Fruit fly (Drosophila melanogaster) whole organism, embryonic: ENCODE measurements around the gene Kua.

Experiments used
- Abd-B ChIP-seq: fragments of 200-800 bp; sonication (Bioruptor generic); optimal IDR thresholded peaks from 2 replicates; lab custom pipeline; 2018; ENCODE audit warnings: missing biosample characterization, mild to moderate bottlenecking, missing genetic modification characterization, moderate library complexity
- Blimp-1 ChIP-seq: fragments of 200-800 bp; sonication (Bioruptor generic); optimal IDR thresholded peaks from 3 replicates; lab custom pipeline; 2018; ENCODE audit warnings: missing biosample characterization, missing genetic modification characterization, mild to moderate bottlenecking, moderate library complexity, missing genetic modification reagents
- CG10462 ChIP-seq: fragments of 200-800 bp; sonication (Bioruptor generic); optimal IDR thresholded peaks from 2 replicates; lab custom pipeline; 2016; ENCODE audit warnings: missing biosample characterization, missing genetic modification characterization
- CG11456 ChIP-seq: fragments of 200-800 bp; sonication (Bioruptor generic); IDR thresholded peaks from 3 replicates; pipeline ENCODE4 v1.3.6; 2022; ENCODE audit warnings: missing biosample characterization, missing genetic modification characterization
- CG14014 ChIP-seq: fragments of 200-800 bp; sonication (Bioruptor generic); IDR thresholded peaks from 2 replicates; pipeline ENCODE4 v1.3.6; 2022; ENCODE audit warnings: missing biosample characterization, missing genetic modification characterization
- CG15073 ChIP-seq: fragments of 200-800 bp; sonication (Bioruptor generic); optimal IDR thresholded peaks from 2 replicates; lab custom pipeline; 2016; ENCODE audit warnings: missing biosample characterization, missing genetic modification characterization
- CG15479 ChIP-seq: fragments of 200-800 bp; sonication (Bioruptor generic); optimal IDR thresholded peaks from 3 replicates; lab custom pipeline; 2019; ENCODE audit warnings: missing biosample characterization, mild to moderate bottlenecking, missing genetic modification characterization, moderate library complexity
- CG17328 ChIP-seq: fragments of 200-800 bp; sonication (Bioruptor generic); IDR thresholded peaks from 2 replicates; pipeline ENCODE4 v1.3.6; 2022; ENCODE audit warnings: missing biosample characterization, missing genetic modification characterization
- CG18262 ChIP-seq: fragments of 200-800 bp; optimal IDR thresholded peaks from 3 replicates; lab custom pipeline; 2019; ENCODE audit warnings: missing biosample characterization, mild to moderate bottlenecking, missing genetic modification characterization, moderate library complexity
- CG1832 ChIP-seq: fragments of 200-800 bp; sonication (Bioruptor generic); optimal IDR thresholded peaks from 2 replicates; lab custom pipeline; 2017; ENCODE audit warnings: missing biosample characterization, mild to moderate bottlenecking, missing genetic modification characterization, inconsistent platforms
- CG30020 ChIP-seq: fragments of 200-800 bp; optimal IDR thresholded peaks from 2 replicates; lab custom pipeline; 2019; ENCODE audit warnings: missing biosample characterization, mild to moderate bottlenecking, missing genetic modification characterization, moderate library complexity
- CG31388 ChIP-seq: fragments of 200-800 bp; sonication (Bioruptor generic); optimal IDR thresholded peaks from 2 replicates; lab custom pipeline; 2016; ENCODE audit warnings: missing biosample characterization, missing genetic modification characterization
- CG32532 ChIP-seq: fragments of 200-800 bp; sonication (Bioruptor generic); IDR thresholded peaks from 2 replicates; pipeline ENCODE4 v1.3.6; 2022; ENCODE audit warnings: missing biosample characterization, missing genetic modification characterization
- CG34376 ChIP-seq: fragments of 200-800 bp; sonication (Bioruptor generic); optimal IDR thresholded peaks from 2 replicates; lab custom pipeline; 2018; ENCODE audit warnings: missing biosample characterization, mild to moderate bottlenecking, missing genetic modification characterization
- CG3995 ChIP-seq: fragments of 200-800 bp; sonication (Bioruptor generic); optimal IDR thresholded peaks from 3 replicates; lab custom pipeline; 2016; ENCODE audit warnings: missing biosample characterization, missing genetic modification characterization
- CG6654 ChIP-seq: fragments of 200-800 bp; sonication (Bioruptor generic); optimal IDR thresholded peaks from 2 replicates; lab custom pipeline; 2017; ENCODE audit warnings: missing biosample characterization, mild to moderate bottlenecking, missing genetic modification characterization
- CG6791 ChIP-seq: fragments of 200-800 bp; sonication (Bioruptor generic); IDR thresholded peaks from 3 replicates; pipeline ENCODE4 v1.3.6; 2022; ENCODE audit warnings: missing biosample characterization, missing genetic modification characterization; ENCODE audit not compliant: partially characterized antibody
- CG9215 ChIP-seq: fragments of 200-800 bp; sonication (Bioruptor generic); IDR thresholded peaks from 2 replicates; pipeline ENCODE4 v1.3.6; 2022; ENCODE audit warnings: missing biosample characterization, missing genetic modification characterization
- CG9437 ChIP-seq: fragments of 200-800 bp; sonication (Bioruptor generic); optimal IDR thresholded peaks from 2 replicates; lab custom pipeline; 2018; ENCODE audit warnings: missing biosample characterization, mild to moderate bottlenecking, missing genetic modification characterization
- Dip3 ChIP-seq: fragments of 200-800 bp; sonication (Bioruptor generic); optimal IDR thresholded peaks from 3 replicates; lab custom pipeline; 2016; ENCODE audit warnings: missing biosample characterization, missing genetic modification characterization
- Dll ChIP-seq: fragments of 200-800 bp; sonication (Bioruptor generic); IDR thresholded peaks from 4 replicates; pipeline ENCODE4 v1.3.6; 2022; ENCODE audit warnings: missing biosample characterization, missing genetic modification characterization; ENCODE audit not compliant: partially characterized antibody
- Drgx ChIP-seq: fragments of 200-800 bp; sonication (Bioruptor generic); IDR thresholded peaks from 2 replicates; pipeline ENCODE4 v1.3.6; 2022; ENCODE audit warnings: missing biosample characterization, missing genetic modification characterization
- E2f1 ChIP-seq: fragments of 200-800 bp; sonication (Bioruptor generic); IDR thresholded peaks from 2 replicates; pipeline ENCODE4 v1.3.6; 2022; ENCODE audit warnings: missing biosample characterization, missing genetic modification characterization
- E2f2 ChIP-seq: fragments of 200-800 bp; sonication (Bioruptor generic); IDR thresholded peaks from 2 replicates; pipeline ENCODE4 v1.3.6; 2022; ENCODE audit warnings: missing biosample characterization, missing genetic modification characterization
- HLH3B ChIP-seq: fragments of 200-800 bp; sonication (Bioruptor generic); IDR thresholded peaks from 2 replicates; pipeline ENCODE4 v1.3.6; 2022; ENCODE audit warnings: missing biosample characterization, missing genetic modification characterization
- Jarid2 ChIP-seq: fragments of 200-800 bp; sonication (Bioruptor generic); optimal IDR thresholded peaks from 3 replicates; lab custom pipeline; 2017; ENCODE audit warnings: mild to moderate bottlenecking, missing biosample characterization, missing genetic modification reagents, missing genetic modification characterization
- MBD-R2 ChIP-seq: fragments of 200-800 bp; sonication (Bioruptor generic); IDR thresholded peaks from 2 replicates; pipeline ENCODE4 v1.3.6; 2022; ENCODE audit warnings: missing biosample characterization, missing genetic modification characterization
- Meics ChIP-seq: fragments of 200-800 bp; sonication (Bioruptor generic); optimal IDR thresholded peaks from 2 replicates; lab custom pipeline; 2017; ENCODE audit warnings: missing biosample characterization, mild to moderate bottlenecking, missing genetic modification characterization
- Oaz ChIP-seq: fragments of 200-800 bp; sonication (Bioruptor generic); IDR thresholded peaks from 2 replicates; pipeline ENCODE4 v1.3.6; 2022; ENCODE audit warnings: missing biosample characterization, missing genetic modification characterization
- Scr ChIP-seq: fragments of 200-800 bp; sonication (Bioruptor generic); IDR thresholded peaks from 2 replicates; pipeline ENCODE4 v1.3.6; 2022; ENCODE audit warnings: missing biosample characterization, missing genetic modification characterization; ENCODE audit not compliant: partially characterized antibody
- ab ChIP-seq: fragments of 200-800 bp; sonication (Bioruptor generic); optimal IDR thresholded peaks from 2 replicates; lab custom pipeline; 2016; ENCODE audit warnings: missing biosample characterization, missing genetic modification characterization
- bsh ChIP-seq, 2 experiments: fragments of 200-800 bp; sonication (Bioruptor generic); optimal IDR thresholded peaks; 2 replicates each; lab custom pipeline; 2017 to 2018; ENCODE audit warnings: mild to moderate bottlenecking in 2 of 2, missing biosample characterization in 2 of 2, missing genetic modification characterization in 2 of 2, moderate library complexity in 1 of 2
- crc ChIP-seq: fragments of 200-800 bp; sonication (Bioruptor generic); optimal IDR thresholded peaks from 2 replicates; lab custom pipeline; 2016; ENCODE audit warnings: missing biosample characterization, missing genetic modification characterization
- da ChIP-seq: fragments of 200-800 bp; sonication (Bioruptor generic); optimal IDR thresholded peaks from 2 replicates; lab custom pipeline; 2016; ENCODE audit warnings: missing biosample characterization, missing genetic modification characterization
- disco-r ChIP-seq: fragments of 200-800 bp; sonication (Bioruptor generic); optimal IDR thresholded peaks from 2 replicates; lab custom pipeline; 2016; ENCODE audit warnings: missing biosample characterization, missing genetic modification characterization
- fd102C ChIP-seq: fragments of 200-800 bp; sonication (Bioruptor generic); optimal IDR thresholded peaks from 2 replicates; lab custom pipeline; 2018; ENCODE audit warnings: missing biosample characterization, mild to moderate bottlenecking, missing genetic modification characterization, moderate library complexity
- kay ChIP-seq: fragments of 200-800 bp; sonication (Bioruptor generic); optimal IDR thresholded peaks from 2 replicates; lab custom pipeline; 2016; ENCODE audit warnings: missing biosample characterization, missing genetic modification characterization
- maf-S ChIP-seq: fragments of 200-800 bp; sonication (Bioruptor generic); optimal IDR thresholded peaks from 2 replicates; lab custom pipeline; 2016; ENCODE audit warnings: missing biosample characterization, missing genetic modification characterization
- pb ChIP-seq: fragments of 200-800 bp; sonication (Bioruptor generic); optimal IDR thresholded peaks from 3 replicates; lab custom pipeline; 2016; ENCODE audit warnings: missing biosample characterization, missing genetic modification characterization
- peb ChIP-seq: fragments of 200-800 bp; sonication (Bioruptor generic); IDR thresholded peaks from 2 replicates; pipeline ENCODE4 v1.3.6; 2022; ENCODE audit warnings: missing biosample characterization, missing genetic modification characterization
- prd ChIP-seq, 3 experiments: fragments of >200 bp in 2 of 3; fragments of 200-800 bp in 1 of 3; sonication (Bioruptor generic) in 1 of 3; optimal IDR thresholded peaks in 2 of 3; IDR thresholded peaks in 1 of 3; 2 replicates in 2 of 3; 3 replicates in 1 of 3; pipeline versions ENCODE4 v1.3.6 to Lab custom; 2017 to 2022; ENCODE audit warnings: missing biosample characterization in 1 of 3, missing genetic modification characterization in 1 of 3
- tll ChIP-seq, 2 experiments: fragments of 200-800 bp in 1 of 2; fragments of >200 bp in 1 of 2; sonication (Bioruptor generic) in 1 of 2; optimal IDR thresholded peaks; 2 replicates each; lab custom pipeline; 2017 to 2019; ENCODE audit warnings: missing biosample characterization in 2 of 2, missing genetic modification characterization in 2 of 2, mild to moderate bottlenecking in 1 of 2, moderate library complexity in 1 of 2
- trem ChIP-seq: fragments of 200-800 bp; optimal IDR thresholded peaks from 3 replicates; lab custom pipeline; 2019; ENCODE audit warnings: missing biosample characterization, mild to moderate bottlenecking, missing genetic modification characterization, moderate library complexity
- tup ChIP-seq: fragments of 200-800 bp; sonication (Bioruptor generic); optimal IDR thresholded peaks from 2 replicates; lab custom pipeline; 2016; ENCODE audit warnings: missing biosample characterization, mild to moderate bottlenecking, missing genetic modification characterization, moderate library complexity
- vfl ChIP-seq: fragments of 200-800 bp; sonication (Bioruptor generic); optimal IDR thresholded peaks from 2 replicates; lab custom pipeline; 2016; ENCODE audit warnings: missing biosample characterization, missing genetic modification characterization
- vvl ChIP-seq: fragments of 200-800 bp; sonication (Bioruptor generic); IDR thresholded peaks from 2 replicates; pipeline ENCODE4 v1.3.6; 2022; ENCODE audit warnings: missing biosample characterization, missing genetic modification characterization
- wdn ChIP-seq: fragments of 200-800 bp; sonication (Bioruptor generic); IDR thresholded peaks from 2 replicates; pipeline ENCODE4 v1.3.6; 2022; ENCODE audit warnings: missing biosample characterization, missing genetic modification characterization
- zf30C ChIP-seq: fragments of 200-800 bp; sonication (Bioruptor generic); optimal IDR thresholded peaks from 3 replicates; lab custom pipeline; 2018; ENCODE audit warnings: missing biosample characterization, mild to moderate bottlenecking, missing genetic modification characterization

The Kua gene

dm6 chr2L:20086295-20087096 lies 10.9 kb upstream of the Kua start (continued):
- TF ChIP-seq fd102C (GFP tag; lab: Kevin White, UChicago): peak; percentile 43
- TF ChIP-seq CG6654 (GFP tag; lab: Kevin White, UChicago): peak; percentile 75
- peak; percentile 37 for TF ChIP-seq Abd-B (GFP tag; lab: Kevin White, UChicago)
- peak; percentile 80 for TF ChIP-seq Oaz (GFP tag; lab: Robert Waterston, UW)
- TF ChIP-seq zf30C (GFP tag; lab: Kevin White, UChicago): peak; percentile 68
- TF ChIP-seq Blimp-1 (GFP tag; lab: Kevin White, UChicago): peak; percentile 85
- peak; percentile 75 for TF ChIP-seq peb (GFP tag; lab: Robert Waterston, UW)
- TF ChIP-seq CG11456 (GFP tag; lab: Robert Waterston, UW): peak; percentile 88
- TF ChIP-seq da: peak; percentile 22
- TF ChIP-seq CG15073 (GFP tag; lab: Kevin White, UChicago): peak; percentile 40
- peak; percentile 92 for TF ChIP-seq CG17328 (GFP tag; lab: Robert Waterston, UW)
- TF ChIP-seq CG30020 (tag; lab: Kevin White, UChicago): no peak
- peak; percentile 78 for TF ChIP-seq E2f1
- TF ChIP-seq prd (optimal IDR thresholded peaks at IDR 0.05; lab: Kevin White, UChicago): no peak
- peak; percentile 91 for TF ChIP-seq prd (GFP tag; IDR thresholded peaks at IDR 0.05; lab: Robert Waterston, UW)
- TF ChIP-seq Dip3 (GFP tag; lab: Kevin White, UChicago): peak; percentile 31
- TF ChIP-seq vfl (GFP tag; lab: Kevin White, UChicago): peak; percentile 11
- TF ChIP-seq Dll (GFP tag; lab: Robert Waterston, UW): no peak
- TF ChIP-seq CG1832: no peak
- peak; percentile 63 for TF ChIP-seq Jarid2 (GFP tag; lab: Kevin White, UChicago)
- TF ChIP-seq CG10462 (GFP tag; lab: Kevin White, UChicago): peak; percentile 70
- TF ChIP-seq CG3995: peak; percentile 2
- TF ChIP-seq vvl: peak; percentile 92
- TF ChIP-seq CG9437 (GFP tag; lab: Kevin White, UChicago): peak; percentile 44
- TF ChIP-seq HLH3B (GFP tag; lab: Robert Waterston, UW): peak; percentile 84
- peak; percentile 62 for TF ChIP-seq pb (GFP tag; lab: Kevin White, UChicago)
- peak; percentile 58 for TF ChIP-seq crc (GFP tag; lab: Kevin White, UChicago)
- peak; percentile 71 for TF ChIP-seq trem (tag; lab: Kevin White, UChicago)
- peak; percentile 84 for TF ChIP-seq Meics (GFP tag; lab: Kevin White, UChicago)
- TF ChIP-seq kay (GFP tag; lab: Kevin White, UChicago): peak; percentile 71
- TF ChIP-seq disco-r (GFP tag; lab: Kevin White, UChicago): peak; percentile 71
- TF ChIP-seq CG34376 (GFP tag; lab: Kevin White, UChicago): peak; percentile 69
- no peak for TF ChIP-seq Scr
- no peak for TF ChIP-seq ab (GFP tag; lab: Kevin White, UChicago)
- TF ChIP-seq MBD-R2 (GFP tag; lab: Robert Waterston, UW): peak; percentile 47; the same call in 1 of the 2 replicates
- peak in 1 of 2 experiments; percentile 6 for TF ChIP-seq tll (GFP tag; optimal IDR thresholded peaks at IDR 0.05; lab: Kevin White, UChicago)
- TF ChIP-seq CG15479 (GFP tag; lab: Kevin White, UChicago): peak; percentile 89
- no peak for TF ChIP-seq CG31388 (GFP tag; lab: Kevin White, UChicago)
- TF ChIP-seq Drgx (GFP tag; lab: Robert Waterston, UW): peak; percentile 98
- TF ChIP-seq bsh (GFP tag; optimal IDR thresholded peaks at IDR 0.05; lab: Kevin White, UChicago): peak; percentile 61 to 89
- peak; percentile 70 for TF ChIP-seq E2f2
- TF ChIP-seq maf-S (GFP tag; lab: Kevin White, UChicago): peak; percentile 64
- peak; percentile 86 for TF ChIP-seq CG14014 (GFP tag; lab: Robert Waterston, UW)
- peak; percentile 73 for TF ChIP-seq CG32532 (GFP tag; lab: Robert Waterston, UW)
- TF ChIP-seq wdn: no peak; the same call in 1 of the 2 replicates
- peak; percentile 83 for TF ChIP-seq CG18262 (tag; lab: Kevin White, UChicago)
- TF ChIP-seq CG6791 (GFP tag; lab: Robert Waterston, UW): no peak
- TF ChIP-seq CG9215 (GFP tag; lab: Robert Waterston, UW): peak; percentile 29; the same call in 1 of the 2 replicates
- TF ChIP-seq tup (GFP tag; lab: Kevin White, UChicago): peak; percentile 61
